Worm (Caenorhabditis elegans): ENCODE results near the gene F40G12.2.
"Not testable (repeated sequence)": the region's sequence is repeated elsewhere in the genome, so short reads cannot be mapped to it uniquely, and the experiment has no call there.

Gene F40G12.2

ce11 chrV:14282222-14282709, 21.5 kb upstream of the F40G12.2 start, which contains the start of the genes srt-74 and F40G12.9:
srt-74 (minus strand) TSS chrV:14282322.
F40G12.9 (plus strand) TSS chrV:14282659.
- TF ChIP-seq dmd-4 (tag; optimal IDR thresholded peaks at IDR 0.05) (no peak), nhr-77 (tag; optimal IDR thresholded peaks at IDR 0.05) (no peak), nhr-10 (tag; optimal IDR thresholded peaks at IDR 0.05) (no peak), lin-13 (GFP tag; optimal IDR thresholded peaks at IDR 0.05) (no peak), F13H6.1 (tag; optimal IDR thresholded peaks at IDR 0.05) (no peak), fos-1 (tag; optimal IDR thresholded peaks at IDR 0.05) (no peak), R02D3.7 (tag; optimal IDR thresholded peaks at IDR 0.05) (no peak), nhr-12 (tag; optimal IDR thresholded peaks at IDR 0.05) (no peak), zag-1 (tag; optimal IDR thresholded peaks at IDR 0.05) (no peak), snpc-4 (tag; optimal IDR thresholded peaks at IDR 0.05) (no peak), mbf-1 (tag; optimal IDR thresholded peaks at IDR 0.05) (no peak), sma-3 (GFP tag; optimal IDR thresholded peaks at IDR 0.05) (no peak), Y55F3AM.14 (GFP tag; optimal IDR thresholded peaks at IDR 0.05) (no peak)

- no peak for TF ChIP-seq lsy-2 (tag; optimal IDR thresholded peaks at IDR 0.05)
- no peak for TF ChIP-seq nhr-129 (tag; optimal IDR thresholded peaks at IDR 0.05)
- no peak for TF ChIP-seq ama-1 (optimal IDR thresholded peaks at IDR 0.05)
- TF ChIP-seq ceh-16 (tag; optimal IDR thresholded peaks at IDR 0.05), result no peak
- no peak for TF ChIP-seq Y55F3AM.14 (GFP tag; optimal IDR thresholded peaks at IDR 0.05)
- TF ChIP-seq snpc-4 (tag; optimal IDR thresholded peaks at IDR 0.05), result no peak
- no peak for TF ChIP-seq ceh-82 (tag; optimal IDR thresholded peaks at IDR 0.05)
- no peak for TF ChIP-seq elt-1 (tag; optimal IDR thresholded peaks at IDR 0.05)
- no peak for TF ChIP-seq nhr-10 (tag; optimal IDR thresholded peaks at IDR 0.05)
Observed at ce11 chrV:14279777-14280176, 19.0 kb upstream of the F40G12.2 start, which contains the start of gene srt-33. srt-33 (minus strand) TSS chrV:14279877.

DNA sequence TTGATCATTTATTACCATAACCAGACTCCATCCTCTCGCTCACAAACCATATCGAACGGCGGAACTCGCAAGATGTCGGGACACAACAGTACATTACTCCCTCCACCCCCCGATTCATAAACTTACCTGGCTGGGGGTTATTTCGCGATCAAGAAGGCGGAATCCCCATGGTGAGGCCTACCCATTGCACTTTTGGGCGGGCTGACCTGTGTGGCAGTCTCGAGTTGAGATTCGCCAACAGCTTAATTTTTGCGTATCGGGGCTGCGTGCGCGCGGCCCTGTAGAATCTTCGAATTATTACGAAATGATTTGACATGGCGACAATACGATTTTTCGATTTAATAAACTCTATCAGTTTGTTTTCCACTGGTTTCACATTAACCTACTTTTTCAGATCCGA, 16.7 kb upstream of the F40G12.2 start:
- peak; percentile 38 for TF ChIP-seq snpc-4 (tag; optimal IDR thresholded peaks at IDR 0.05)

- not testable (repeated sequence) for TF ChIP-seq F13H6.1, gmeb-1, sem-4 (tag; optimal IDR thresholded peaks at IDR 0.05)
Observed at ce11 chrV:14274268-14274667, 13.5 kb upstream of the F40G12.2 start, which contains the start of gene F40G12.7. F40G12.7 (plus strand) TSS chrV:14274568.

DNA sequence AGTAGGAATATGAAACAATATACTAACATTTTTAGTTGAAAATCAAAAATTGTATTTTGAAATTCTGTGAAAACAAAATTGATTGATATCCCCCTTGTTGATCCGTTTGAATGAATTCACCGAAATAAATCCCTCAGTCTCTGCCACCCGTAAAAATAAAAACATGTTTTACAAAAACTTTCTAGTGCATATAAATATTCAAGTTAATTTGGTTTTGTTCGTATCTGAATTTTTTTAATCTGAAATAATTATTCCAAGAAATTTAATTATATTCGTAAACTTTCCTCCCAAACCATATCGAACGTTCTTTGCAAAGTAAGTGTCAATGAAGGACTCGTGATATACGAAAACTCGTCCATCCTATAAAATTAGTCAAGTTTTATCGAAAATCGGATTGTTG, 12.3 kb upstream of the F40G12.2 start, which contains the start of gene F40G12.6:
F40G12.6 (minus strand) TSS at position 101 of the 400 bp plus-strand sequence.
- no peak for TF ChIP-seq ZK546.5 (tag; optimal IDR thresholded peaks at IDR 0.05)
- TF ChIP-seq unc-39 (tag; optimal IDR thresholded peaks at IDR 0.05), result no peak
- no peak for TF ChIP-seq mbf-1 (tag; optimal IDR thresholded peaks at IDR 0.05)
- no peak for TF ChIP-seq nhr-77 (tag; optimal IDR thresholded peaks at IDR 0.05)
- TF ChIP-seq ama-1 (optimal IDR thresholded peaks at IDR 0.05), result no peak
- no peak for TF ChIP-seq ztf-11 (tag; optimal IDR thresholded peaks at IDR 0.05)
- no peak for TF ChIP-seq lsy-2 (tag; optimal IDR thresholded peaks at IDR 0.05)
- TF ChIP-seq mab-5 (tag; optimal IDR thresholded peaks at IDR 0.05), result no peak
- no peak for TF ChIP-seq nhr-11 (tag; optimal IDR thresholded peaks at IDR 0.05)
- TF ChIP-seq nhr-6 (tag; optimal IDR thresholded peaks at IDR 0.05), result no peak
- TF ChIP-seq C34F6.9 (tag; optimal IDR thresholded peaks at IDR 0.05), result no peak
- TF ChIP-seq elt-1 (tag; optimal IDR thresholded peaks at IDR 0.05), result no peak
- TF ChIP-seq nhr-129 (tag; optimal IDR thresholded peaks at IDR 0.05), result no peak
- TF ChIP-seq ztf-1 (GFP tag; conservative IDR thresholded peaks at IDR 0.05), result no peak
- TF ChIP-seq ceh-16 (tag; optimal IDR thresholded peaks at IDR 0.05), result no peak
- TF ChIP-seq nhr-25 (tag; optimal IDR thresholded peaks at IDR 0.05), result no peak
- TF ChIP-seq gmeb-1 (tag; optimal IDR thresholded peaks at IDR 0.05), result no peak

DNA sequence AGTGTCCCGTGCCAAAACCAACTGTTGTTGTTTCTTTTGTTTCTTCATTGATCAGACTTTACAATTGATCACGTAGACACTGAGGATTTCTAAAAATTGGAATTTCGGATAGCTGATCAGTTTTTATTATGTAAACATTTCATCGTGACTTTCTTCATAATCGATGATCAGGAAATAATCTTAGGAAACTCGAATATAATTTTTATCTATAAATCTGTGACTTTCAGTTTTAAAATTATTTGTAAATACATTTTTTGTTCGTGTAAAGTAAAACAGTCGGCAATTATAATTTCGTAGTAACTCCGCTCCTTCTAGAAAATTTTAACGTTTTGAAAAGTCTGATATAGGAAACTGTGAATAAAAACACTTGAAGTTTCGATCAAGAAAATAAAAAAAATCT, 10.0 kb upstream of the F40G12.2 start, which contains the start of gene F40G12.5:
F40G12.5 (minus strand) TSS at position 101 of the 400 bp plus-strand sequence.
- no peak for TF ChIP-seq ztf-11 (tag; optimal IDR thresholded peaks at IDR 0.05)

DNA sequence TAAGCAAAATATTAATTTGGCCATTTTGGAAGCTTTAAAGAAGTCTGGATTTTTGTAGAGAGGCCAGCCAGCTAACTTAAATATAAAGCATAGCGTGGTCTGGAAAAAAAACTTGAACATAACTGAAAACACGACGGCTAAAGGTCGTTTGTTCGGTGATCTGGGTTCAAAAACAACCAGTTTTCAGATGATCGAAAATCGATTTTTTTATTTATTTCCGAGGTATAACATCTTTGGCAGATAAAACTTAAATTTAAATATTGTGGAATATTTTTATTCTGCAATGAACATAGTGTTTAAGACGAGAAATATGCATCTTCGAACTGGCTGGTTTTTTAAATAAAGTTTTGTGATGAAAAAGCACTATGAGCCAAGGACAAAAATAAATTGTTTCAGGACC, 7.9 kb upstream of the F40G12.2 start, which contains the start of gene F40G12.4:
F40G12.4 (minus strand) TSS at position 101 of the 400 bp plus-strand sequence.
- no peak for TF ChIP-seq skn-1 (tag; optimal IDR thresholded peaks at IDR 0.05)
- TF ChIP-seq nhr-10 (tag; optimal IDR thresholded peaks at IDR 0.05), result no peak
- no peak for TF ChIP-seq elt-3 (tag; optimal IDR thresholded peaks at IDR 0.05)
- TF ChIP-seq mdl-1 (tag; optimal IDR thresholded peaks at IDR 0.05), result no peak
- no peak for TF ChIP-seq lsy-2 (tag; optimal IDR thresholded peaks at IDR 0.05)
- TF ChIP-seq lin-11 (tag; optimal IDR thresholded peaks at IDR 0.05), result no peak
- no peak for TF ChIP-seq nhr-11 (tag; optimal IDR thresholded peaks at IDR 0.05)
- no peak for TF ChIP-seq ztf-1 (GFP tag; conservative IDR thresholded peaks at IDR 0.05)
- no peak for TF ChIP-seq peb-1 (tag; optimal IDR thresholded peaks at IDR 0.05)
- no peak for TF ChIP-seq F13H6.1 (tag; optimal IDR thresholded peaks at IDR 0.05)
- no peak for TF ChIP-seq elt-1 (tag; optimal IDR thresholded peaks at IDR 0.05)
- no peak for TF ChIP-seq ceh-82 (tag; optimal IDR thresholded peaks at IDR 0.05)
- TF ChIP-seq nhr-237 (tag; optimal IDR thresholded peaks at IDR 0.05), result no peak
- TF ChIP-seq gmeb-1 (tag; optimal IDR thresholded peaks at IDR 0.05), result no peak
- TF ChIP-seq fos-1 (tag; optimal IDR thresholded peaks at IDR 0.05), result no peak
- TF ChIP-seq C34F6.9 (tag; optimal IDR thresholded peaks at IDR 0.05), result no peak
- no peak for TF ChIP-seq ztf-4 (tag; optimal IDR thresholded peaks at IDR 0.05)

Measured in whole organism, L2 larva.